Fruit fly (Drosophila melanogaster) whole organism, embryonic: ENCODE measurements around the gene CG5079.

Experiments used
- Atf3 ChIP-seq: fragments of 200-800 bp; sonication (Bioruptor generic); optimal IDR thresholded peaks from 3 replicates; lab custom pipeline; 2016; ENCODE audit warnings: missing biosample characterization, missing genetic modification characterization
- CG10147 ChIP-seq: fragments of 200-800 bp; sonication (Bioruptor generic); optimal IDR thresholded peaks from 2 replicates; lab custom pipeline; 2019; ENCODE audit warnings: missing biosample characterization, mild to moderate bottlenecking, missing genetic modification characterization, moderate library complexity
- CG10321 ChIP-seq: fragments of 200-800 bp; sonication (Bioruptor generic); IDR thresholded peaks from 2 replicates; pipeline ENCODE4 v1.3.6; 2022; ENCODE audit warnings: missing biosample characterization, missing genetic modification characterization
- CG11247 ChIP-seq: fragments of 200-800 bp; sonication (Bioruptor generic); IDR thresholded peaks from 2 replicates; pipeline ENCODE4 v1.3.6; 2022; ENCODE audit warnings: missing biosample characterization, missing genetic modification characterization
- CG11696 ChIP-seq: fragments of 200-800 bp; sonication (Bioruptor generic); IDR thresholded peaks from 2 replicates; pipeline ENCODE4 v1.3.6; 2022; ENCODE audit warnings: missing biosample characterization, missing genetic modification characterization
- CG12155 ChIP-seq: fragments of 200-800 bp; sonication (Bioruptor generic); optimal IDR thresholded peaks from 3 replicates; lab custom pipeline; 2016; ENCODE audit warnings: missing biosample characterization, missing genetic modification characterization
- CG12299 ChIP-seq: fragments of 200-800 bp; sonication (Bioruptor generic); optimal IDR thresholded peaks from 2 replicates; lab custom pipeline; 2018; ENCODE audit warnings: missing biosample characterization, mild to moderate bottlenecking, missing genetic modification characterization
- CG12769 ChIP-seq: fragments of 200-800 bp; sonication (Bioruptor generic); optimal IDR thresholded peaks from 2 replicates; lab custom pipeline; 2019; ENCODE audit warnings: missing biosample characterization, mild to moderate bottlenecking, missing genetic modification characterization, moderate library complexity
- CG13123 ChIP-seq: fragments of 200-800 bp; sonication (Bioruptor generic); optimal IDR thresholded peaks from 2 replicates; lab custom pipeline; 2016; ENCODE audit warnings: missing biosample characterization, missing genetic modification characterization
- CG15479 ChIP-seq: fragments of 200-800 bp; sonication (Bioruptor generic); optimal IDR thresholded peaks from 3 replicates; lab custom pipeline; 2019; ENCODE audit warnings: missing biosample characterization, mild to moderate bottlenecking, missing genetic modification characterization, moderate library complexity
- CG17361 ChIP-seq: fragments of 200-800 bp; sonication (Bioruptor generic); IDR thresholded peaks from 3 replicates; pipeline ENCODE4 v1.3.6; 2022; ENCODE audit warnings: missing biosample characterization, missing genetic modification characterization
- CG18011 ChIP-seq: fragments of 200-800 bp; sonication (Bioruptor generic); optimal IDR thresholded peaks from 2 replicates; lab custom pipeline; 2017; ENCODE audit warnings: missing biosample characterization, missing genetic modification characterization, mild to moderate bottlenecking, moderate library complexity, missing genotype
- CG2129 ChIP-seq: fragments of 200-800 bp; sonication (Bioruptor generic); IDR thresholded peaks from 2 replicates; pipeline ENCODE4 v1.3.6; 2022; ENCODE audit warnings: missing biosample characterization, missing genetic modification characterization; ENCODE audit not compliant: partially characterized antibody
- CG33213 ChIP-seq: fragments of 200-800 bp; sonication (Bioruptor generic); optimal IDR thresholded peaks from 3 replicates; lab custom pipeline; 2016; ENCODE audit warnings: missing biosample characterization, missing genetic modification characterization
- CG8281 ChIP-seq: fragments of 200-800 bp; sonication (Bioruptor generic); optimal IDR thresholded peaks from 2 replicates; lab custom pipeline; 2018; ENCODE audit warnings: missing biosample characterization, mild to moderate bottlenecking, missing genetic modification characterization, moderate library complexity
- CG8944 ChIP-seq: fragments of 200-800 bp; sonication (Bioruptor generic); optimal IDR thresholded peaks from 3 replicates; lab custom pipeline; 2016; ENCODE audit warnings: missing biosample characterization, missing genetic modification characterization
- CTCF ChIP-seq: fragments of 200-800 bp; sonication (Bioruptor generic); optimal IDR thresholded peaks from 2 replicates; lab custom pipeline; 2017; ENCODE audit warnings: missing biosample characterization, mild to moderate bottlenecking, missing genetic modification characterization, moderate library complexity
- CoRest ChIP-seq: fragments of 200-800 bp; sonication (Bioruptor generic); optimal IDR thresholded peaks from 3 replicates; lab custom pipeline; 2018; ENCODE audit warnings: missing biosample characterization, mild to moderate bottlenecking, missing genetic modification characterization, moderate library complexity
- Dad ChIP-seq: fragments of 200-800 bp; sonication (Bioruptor generic); optimal IDR thresholded peaks from 3 replicates; lab custom pipeline; 2016; ENCODE audit warnings: missing biosample characterization, missing genetic modification characterization
- Dek ChIP-seq: fragments of 200-800 bp; sonication (Bioruptor generic); optimal IDR thresholded peaks from 3 replicates; lab custom pipeline; 2019; ENCODE audit warnings: missing biosample characterization, mild to moderate bottlenecking, missing genetic modification characterization, moderate library complexity
- Doc2 ChIP-seq: fragments of 200-800 bp; sonication (Bioruptor generic); IDR thresholded peaks from 2 replicates; pipeline ENCODE4 v1.3.6; 2022; ENCODE audit warnings: missing biosample characterization, missing genetic modification characterization
- Dp ChIP-seq: fragments of 200-800 bp; sonication (Bioruptor generic); optimal IDR thresholded peaks from 2 replicates; lab custom pipeline; 2018; ENCODE audit warnings: missing biosample characterization, mild to moderate bottlenecking, missing genetic modification characterization, moderate library complexity
- Ets97D ChIP-seq: fragments of 200-800 bp; sonication (Bioruptor generic); optimal IDR thresholded peaks from 3 replicates; lab custom pipeline; 2016; ENCODE audit warnings: missing biosample characterization, missing genetic modification characterization
- HHEX ChIP-seq: fragments of 200-800 bp; sonication (Bioruptor generic); optimal IDR thresholded peaks from 3 replicates; lab custom pipeline; 2017; ENCODE audit warnings: missing biosample characterization, mild to moderate bottlenecking, missing genetic modification characterization, missing genetic modification reagents
- HLH4C ChIP-seq: fragments of 200-800 bp; sonication (Bioruptor generic); IDR thresholded peaks from 3 replicates; pipeline ENCODE4 v1.3.6; 2022; ENCODE audit warnings: missing biosample characterization, missing genetic modification characterization; ENCODE audit not compliant: partially characterized antibody
- Hr3 ChIP-seq: fragments of 200-800 bp; sonication (Bioruptor generic); optimal IDR thresholded peaks from 3 replicates; lab custom pipeline; 2016; ENCODE audit warnings: missing biosample characterization, missing genetic modification characterization
- Kr ChIP-seq: fragments of 200-800 bp; sonication (Bioruptor generic); optimal IDR thresholded peaks from 2 replicates; lab custom pipeline; 2017; ENCODE audit warnings: missing biosample characterization, mild to moderate bottlenecking, missing genetic modification characterization
- MESR4 ChIP-seq: fragments of 200-800 bp; sonication (Bioruptor generic); optimal IDR thresholded peaks from 2 replicates; lab custom pipeline; 2018; ENCODE audit warnings: missing biosample characterization, mild to moderate bottlenecking, missing genetic modification characterization, moderate library complexity
- Nf-YC ChIP-seq: fragments of 200-800 bp; optimal IDR thresholded peaks from 3 replicates; lab custom pipeline; 2019; ENCODE audit warnings: missing biosample characterization, mild to moderate bottlenecking, missing genetic modification characterization, moderate library complexity
- Opbp ChIP-seq: fragments of 200-800 bp; sonication (Bioruptor generic); IDR thresholded peaks from 3 replicates; pipeline ENCODE4 v1.3.6; 2022; ENCODE audit warnings: missing biosample characterization, missing genetic modification characterization; ENCODE audit not compliant: partially characterized antibody
- bbx ChIP-seq: fragments of 200-800 bp; sonication (Bioruptor generic); IDR thresholded peaks from 2 replicates; pipeline ENCODE4 v1.3.6; 2022; ENCODE audit warnings: missing biosample characterization, missing genetic modification characterization; ENCODE audit not compliant: partially characterized antibody
- cad ChIP-seq: fragments of >200 bp; optimal IDR thresholded peaks from 2 replicates; lab custom pipeline; 2017; ENCODE audit warnings: missing biosample characterization, missing genetic modification characterization
- cg ChIP-seq: fragments of 200-800 bp; sonication (Bioruptor generic); optimal IDR thresholded peaks from 3 replicates; lab custom pipeline; 2019; ENCODE audit warnings: missing biosample characterization, mild to moderate bottlenecking, missing genetic modification characterization, moderate library complexity
- ci ChIP-seq: fragments of 200-800 bp; sonication (Bioruptor generic); IDR thresholded peaks from 3 replicates; pipeline ENCODE4 v1.3.6; 2022; ENCODE audit warnings: missing biosample characterization, missing genetic modification characterization
- dan ChIP-seq: fragments of 200-800 bp; sonication (Bioruptor generic); IDR thresholded peaks from 2 replicates; pipeline ENCODE4 v1.3.6; 2022; ENCODE audit warnings: missing biosample characterization, missing genetic modification characterization
- dati ChIP-seq: fragments of 200-800 bp; sonication (Bioruptor generic); IDR thresholded peaks from 2 replicates; pipeline ENCODE4 v1.3.6; 2022; ENCODE audit warnings: missing biosample characterization, missing genetic modification characterization
- dmrt11E ChIP-seq: fragments of 200-800 bp; sonication (Bioruptor generic); optimal IDR thresholded peaks from 3 replicates; lab custom pipeline; 2018; ENCODE audit warnings: missing biosample characterization, mild to moderate bottlenecking, missing genetic modification characterization, moderate library complexity
- dpn ChIP-seq, 2 experiments: fragments of 200-800 bp; sonication (Bioruptor generic); optimal IDR thresholded peaks; 3 replicates each; lab custom pipeline; 2016; ENCODE audit warnings: missing biosample characterization in 2 of 2, missing genetic modification characterization in 2 of 2
- fd64A ChIP-seq: fragments of 200-800 bp; sonication (Bioruptor generic); optimal IDR thresholded peaks from 3 replicates; lab custom pipeline; 2018; ENCODE audit warnings: missing biosample characterization, mild to moderate bottlenecking, missing genetic modification characterization
- gcm2 ChIP-seq: fragments of 200-800 bp; sonication (Bioruptor generic); optimal IDR thresholded peaks from 2 replicates; lab custom pipeline; 2016; ENCODE audit warnings: missing biosample characterization, missing genetic modification characterization
- hb ChIP-seq: fragments of 200-800 bp; sonication (Bioruptor generic); IDR thresholded peaks from 3 replicates; pipeline ENCODE4 v1.3.6; 2022; ENCODE audit warnings: missing biosample characterization, missing genetic modification characterization; ENCODE audit not compliant: partially characterized antibody
- knrl ChIP-seq: fragments of 200-800 bp; sonication (Bioruptor generic); IDR thresholded peaks from 3 replicates; pipeline ENCODE4 v1.3.6; 2022; ENCODE audit warnings: missing biosample characterization, missing genetic modification characterization; ENCODE audit not compliant: partially characterized antibody
- lmd ChIP-seq: fragments of 200-800 bp; sonication (Bioruptor generic); IDR thresholded peaks from 2 replicates; pipeline ENCODE4 v1.3.6; 2022; ENCODE audit warnings: missing biosample characterization, missing genetic modification characterization
- peb ChIP-seq: fragments of 200-800 bp; sonication (Bioruptor generic); IDR thresholded peaks from 2 replicates; pipeline ENCODE4 v1.3.6; 2022; ENCODE audit warnings: missing biosample characterization, missing genetic modification characterization
- pnt ChIP-seq: fragments of 200-800 bp; sonication (Bioruptor generic); optimal IDR thresholded peaks from 3 replicates; lab custom pipeline; 2016; ENCODE audit warnings: missing biosample characterization, missing genetic modification characterization
- prd ChIP-seq, 3 experiments: fragments of >200 bp in 2 of 3; fragments of 200-800 bp in 1 of 3; sonication (Bioruptor generic) in 1 of 3; optimal IDR thresholded peaks in 2 of 3; IDR thresholded peaks in 1 of 3; 2 replicates in 2 of 3; 3 replicates in 1 of 3; pipeline versions ENCODE4 v1.3.6 to Lab custom; 2017 to 2022; ENCODE audit warnings: missing biosample characterization in 1 of 3, missing genetic modification characterization in 1 of 3
- sim ChIP-seq: fragments of 200-800 bp; sonication (Bioruptor generic); IDR thresholded peaks from 2 replicates; pipeline ENCODE4 v1.3.6; 2022; ENCODE audit warnings: missing biosample characterization, missing genetic modification characterization
- tap ChIP-seq: fragments of 200-800 bp; optimal IDR thresholded peaks from 3 replicates; lab custom pipeline; 2019; ENCODE audit warnings: missing biosample characterization, mild to moderate bottlenecking, missing genetic modification characterization, moderate library complexity
- usp ChIP-seq: fragments of >200 bp; optimal IDR thresholded peaks from 2 replicates; lab custom pipeline; 2017; ENCODE audit warnings: missing biosample characterization, missing genetic modification characterization
- vvl ChIP-seq: fragments of 200-800 bp; sonication (Bioruptor generic); IDR thresholded peaks from 2 replicates; pipeline ENCODE4 v1.3.6; 2022; ENCODE audit warnings: missing biosample characterization, missing genetic modification characterization

CG5079 gene

DNA sequence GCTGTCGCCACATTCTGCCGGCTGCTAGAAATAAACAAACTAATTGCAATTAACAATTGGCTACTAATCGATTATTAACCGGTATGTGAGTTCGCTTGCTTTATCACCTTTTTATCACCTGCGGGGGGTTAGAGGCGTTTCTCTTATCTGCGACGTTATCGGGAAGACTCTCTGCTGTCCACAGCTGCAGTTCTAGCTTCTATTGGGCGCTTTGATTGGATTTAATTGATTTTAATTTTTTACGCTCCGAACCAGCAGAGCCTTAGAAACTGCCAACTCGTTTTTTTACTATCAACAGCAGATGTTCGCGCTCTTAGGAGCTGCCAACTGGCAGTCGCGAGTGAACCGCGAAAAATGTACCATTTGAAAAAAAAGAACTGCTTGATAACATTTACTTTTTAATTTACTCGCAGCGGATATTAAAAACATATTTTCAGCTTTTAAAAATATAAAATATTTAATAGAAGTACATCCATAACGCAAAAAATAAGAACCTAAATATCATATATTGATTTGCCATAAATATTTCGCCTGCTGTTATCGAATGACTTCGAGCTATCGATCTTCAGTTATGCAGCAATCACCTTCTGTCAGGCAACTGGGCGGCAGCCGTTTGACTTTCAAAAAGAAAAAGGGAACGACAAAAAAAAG is 13.3 kb downstream of the CG5079 start, which contains the start of gene Ssadh (continued):
- TF ChIP-seq peb (GFP tag; lab: Robert Waterston, UW) (no peak), dpn (GFP tag; optimal IDR thresholded peaks at IDR 0.05; lab: Kevin White, UChicago) (no peak), dan (GFP tag; lab: Robert Waterston, UW) (no peak), CG12769 (tag; lab: Kevin White, UChicago) (no peak), cad (GFP tag; lab: Kevin White, UChicago) (no peak), dati (GFP tag; lab: Robert Waterston, UW) (no peak), tap (tag; lab: Kevin White, UChicago) (no peak), CG15479 (GFP tag; lab: Kevin White, UChicago) (no peak), Ets97D (GFP tag; lab: Kevin White, UChicago) (peak; percentile 39), vvl (GFP tag; lab: Robert Waterston, UW) (no peak), MESR4 (peak; percentile 22), CG12299 (tag; lab: Kevin White, UChicago) (no peak), CG11696 (GFP tag; lab: Robert Waterston, UW) (no peak), fd64A (GFP tag; lab: Kevin White, UChicago) (no peak), gcm2 (GFP tag; lab: Kevin White, UChicago) (no peak), CG10321 (no peak), CG33213 (GFP tag; lab: Kevin White, UChicago) (peak; percentile 16), CG10147 (GFP tag; lab: Kevin White, UChicago) (no peak), CG8281 (no peak), Dp (GFP tag; lab: Kevin White, UChicago) (peak; percentile 93), cg (GFP tag; lab: Kevin White, UChicago) (no peak), CoRest (peak; percentile 64), lmd (no peak), Hr3 (GFP tag; lab: Kevin White, UChicago) (no peak), HHEX (GFP tag; lab: Kevin White, UChicago) (no peak), ci (GFP tag; lab: Robert Waterston, UW) (no peak), dmrt11E (tag; lab: Kevin White, UChicago) (no peak), Dek (tag; lab: Kevin White, UChicago) (no peak), HLH4C (GFP tag; lab: Robert Waterston, UW) (peak; percentile 75), Dad (GFP tag; lab: Kevin White, UChicago) (no peak), CG11247 (GFP tag; lab: Robert Waterston, UW) (no peak), CTCF (GFP tag; lab: Kevin White, UChicago) (peak; percentile 27), Nf-YC (peak; percentile 3), hb (GFP tag; lab: Robert Waterston, UW) (peak; percentile 61; the same call in 1 of the 3 replicates), prd (optimal IDR thresholded peaks at IDR 0.05; lab: Kevin White, UChicago) (no peak), prd (GFP tag; IDR thresholded peaks at IDR 0.05; lab: Robert Waterston, UW) (no peak), usp (GFP tag; lab: Kevin White, UChicago) (no peak), Kr (no peak), pnt (GFP tag; lab: Kevin White, UChicago) (no peak), CG17361 (GFP tag; lab: Robert Waterston, UW) (peak; percentile 20; the same call in 1 of the 3 replicates), CG13123 (GFP tag; lab: Kevin White, UChicago) (no peak), Atf3 (GFP tag; lab: Kevin White, UChicago) (no peak), CG8944 (GFP tag; lab: Kevin White, UChicago) (no peak), CG18011 (GFP tag; lab: Kevin White, UChicago) (peak; percentile 98), Doc2 (GFP tag; lab: Robert Waterston, UW) (no peak), bbx (peak; percentile 48; the same call in 1 of the 2 replicates), knrl (peak; percentile 60), CG2129 (GFP tag; lab: Robert Waterston, UW) (no peak), CG12155 (GFP tag; lab: Kevin White, UChicago) (no peak), Opbp (GFP tag; lab: Robert Waterston, UW) (peak; percentile 37; the same call in 1 of the 3 replicates), sim (GFP tag; lab: Robert Waterston, UW) (no peak)
